Fruit fly (Drosophila melanogaster) whole organism, prepupa: ENCODE results near the gene Tpt.
A peak's percentile ranks its signal among the peaks of the same experiment; 100 is the strongest.

Source experiments
- Blimp-1 ChIP-seq: fragments of 200-800 bp; sonication (Bioruptor generic); optimal IDR thresholded peaks from 3 replicates; lab custom pipeline; 2017; ENCODE audit warnings: missing biosample characterization, missing genetic modification characterization, mild to moderate bottlenecking, moderate library complexity, missing genetic modification reagents
- CG10631 ChIP-seq: fragments of 200-800 bp; sonication (Bioruptor generic); optimal IDR thresholded peaks from 2 replicates; lab custom pipeline; 2016; ENCODE audit warnings: missing biosample characterization, missing genetic modification characterization
- CG10669 ChIP-seq: fragments of 200-800 bp; sonication (Bioruptor generic); optimal IDR thresholded peaks from 3 replicates; lab custom pipeline; 2018; ENCODE audit warnings: missing biosample characterization, mild to moderate bottlenecking, missing genetic modification characterization, moderate library complexity
- CG11294 ChIP-seq: fragments of 200-800 bp; sonication (Bioruptor generic); IDR thresholded peaks from 2 replicates; pipeline ENCODE4 v1.3.6; 2022; ENCODE audit warnings: missing biosample characterization, missing genetic modification characterization
- CG11762 ChIP-seq: fragments of 200-800 bp; sonication (Bioruptor generic); optimal IDR thresholded peaks from 3 replicates; lab custom pipeline; 2016; ENCODE audit warnings: missing biosample characterization, missing genetic modification characterization; ENCODE audit not compliant: insufficient read depth
- CG11902 ChIP-seq: fragments of 200-800 bp; sonication (Bioruptor generic); optimal IDR thresholded peaks from 3 replicates; lab custom pipeline; 2016; ENCODE audit warnings: missing biosample characterization, missing genetic modification characterization
- CG15336 ChIP-seq: fragments of 200-800 bp; sonication (Bioruptor generic); IDR thresholded peaks from 2 replicates; pipeline ENCODE4 v1.3.6; 2022; ENCODE audit warnings: missing biosample characterization, missing genetic modification characterization
- CG1621 ChIP-seq: fragments of 200-800 bp; sonication (Bioruptor generic); optimal IDR thresholded peaks from 3 replicates; lab custom pipeline; 2018; ENCODE audit warnings: missing biosample characterization, mild to moderate bottlenecking, missing genetic modification characterization
- CG32006 ChIP-seq: fragments of 200-800 bp; sonication (Bioruptor generic); optimal IDR thresholded peaks from 3 replicates; lab custom pipeline; 2017; ENCODE audit warnings: missing biosample characterization, mild to moderate bottlenecking, missing genetic modification characterization
- CG3919 ChIP-seq: fragments of 200-800 bp; sonication (Bioruptor generic); optimal IDR thresholded peaks from 3 replicates; lab custom pipeline; 2016; ENCODE audit warnings: missing biosample characterization, missing genetic modification characterization
- CG4318 ChIP-seq: fragments of 200-800 bp; sonication (Bioruptor generic); optimal IDR thresholded peaks from 3 replicates; lab custom pipeline; 2017; ENCODE audit warnings: missing biosample characterization, mild to moderate bottlenecking, missing genetic modification characterization
- CG6163 ChIP-seq: fragments of 200-800 bp; sonication (Bioruptor generic); IDR thresholded peaks from 3 replicates; pipeline ENCODE4 v1.3.6; 2022; ENCODE audit warnings: missing biosample characterization, missing genetic modification characterization
- CG6276 ChIP-seq: fragments of 200-800 bp; sonication (Bioruptor generic); optimal IDR thresholded peaks from 2 replicates; lab custom pipeline; 2017; ENCODE audit warnings: missing biosample characterization, mild to moderate bottlenecking, missing genetic modification characterization
- CG6808 ChIP-seq: fragments of 200-800 bp; sonication (Bioruptor generic); optimal IDR thresholded peaks from 3 replicates; lab custom pipeline; 2017; ENCODE audit warnings: missing biosample characterization, missing genetic modification characterization, mild to moderate bottlenecking, moderate library complexity, missing genetic modification reagents
- CG6854 ChIP-seq: fragments of 200-800 bp; sonication (Bioruptor generic); optimal IDR thresholded peaks from 2 replicates; lab custom pipeline; 2017; ENCODE audit warnings: missing biosample characterization, mild to moderate bottlenecking, missing genetic modification characterization
- CG7368 ChIP-seq: fragments of 200-800 bp; sonication (Bioruptor generic); optimal IDR thresholded peaks from 3 replicates; lab custom pipeline; 2016; ENCODE audit warnings: missing biosample characterization, missing genetic modification characterization
- CG8119 ChIP-seq: fragments of 200-800 bp; sonication (Bioruptor generic); IDR thresholded peaks from 3 replicates; pipeline ENCODE4 v1.3.6; 2022; ENCODE audit warnings: missing biosample characterization, missing genetic modification characterization
- CG8319 ChIP-seq: fragments of 200-800 bp; sonication (Bioruptor generic); optimal IDR thresholded peaks from 3 replicates; lab custom pipeline; 2016; ENCODE audit warnings: missing biosample characterization, missing genetic modification characterization
- CG8632 ChIP-seq: fragments of 200-800 bp; sonication (Bioruptor generic); optimal IDR thresholded peaks from 3 replicates; lab custom pipeline; 2016; ENCODE audit warnings: missing biosample characterization, missing genetic modification characterization
- CG9139 ChIP-seq: fragments of 200-800 bp; sonication (Bioruptor generic); optimal IDR thresholded peaks from 3 replicates; lab custom pipeline; 2017; ENCODE audit warnings: missing biosample characterization, mild to moderate bottlenecking, missing genetic modification characterization
- Eip75B ChIP-seq: fragments of 200-800 bp; sonication (Bioruptor generic); optimal IDR thresholded peaks from 3 replicates; lab custom pipeline; 2016; ENCODE audit warnings: missing biosample characterization, missing genetic modification characterization
- Eip78C ChIP-seq: fragments of 200-800 bp; sonication (Bioruptor generic); peaks from one replicate; lab custom pipeline; 2016; ENCODE audit warnings: missing biosample characterization, missing genetic modification characterization
- Ets21C ChIP-seq: fragments of 200-800 bp; sonication (Bioruptor generic); optimal IDR thresholded peaks from 3 replicates; lab custom pipeline; 2016; ENCODE audit warnings: missing biosample characterization, missing genetic modification characterization
- Ets96B ChIP-seq: fragments of 200-800 bp; optimal IDR thresholded peaks from 2 replicates; lab custom pipeline; 2019; ENCODE audit warnings: missing biosample characterization, mild to moderate bottlenecking, missing genetic modification characterization, moderate library complexity
- Gug ChIP-seq: fragments of 200-800 bp; sonication (Bioruptor generic); IDR thresholded peaks from 2 replicates; pipeline ENCODE4 v1.3.6; 2022; ENCODE audit warnings: missing biosample characterization, missing genetic modification characterization
- Hr38 ChIP-seq: sonication (Bioruptor generic); optimal IDR thresholded peaks from 2 replicates; lab custom pipeline; 2016; ENCODE audit warnings: missing biosample characterization, missing genetic modification characterization
- Hr39 ChIP-seq: fragments of 200-800 bp; sonication (Bioruptor generic); optimal IDR thresholded peaks from 2 replicates; lab custom pipeline; 2016; ENCODE audit warnings: missing biosample characterization, missing genetic modification characterization
- Hr4 ChIP-seq: fragments of 200-800 bp; sonication (Bioruptor generic); optimal IDR thresholded peaks from 3 replicates; lab custom pipeline; 2016; ENCODE audit warnings: missing biosample characterization, missing genetic modification characterization
- Met ChIP-seq: fragments of 200-800 bp; sonication (Bioruptor generic); optimal IDR thresholded peaks from 3 replicates; lab custom pipeline; 2016; ENCODE audit warnings: missing biosample characterization, missing genetic modification characterization
- OdsH ChIP-seq: fragments of 200-800 bp; sonication (Bioruptor generic); optimal IDR thresholded peaks from 3 replicates; lab custom pipeline; 2016; ENCODE audit warnings: missing biosample characterization, missing genetic modification characterization
- Smox ChIP-seq: fragments of 200-800 bp; sonication (Bioruptor generic); optimal IDR thresholded peaks from 3 replicates; lab custom pipeline; 2016; ENCODE audit warnings: missing biosample characterization, missing genetic modification characterization
- Sox102F ChIP-seq: fragments of 200-800 bp; sonication (Bioruptor generic); optimal IDR thresholded peaks from 2 replicates; lab custom pipeline; 2016; ENCODE audit warnings: missing biosample characterization, mild to moderate bottlenecking, missing genetic modification characterization
- Sox14 ChIP-seq: fragments of 200-800 bp; sonication (Bioruptor generic); optimal IDR thresholded peaks from 3 replicates; lab custom pipeline; 2016; ENCODE audit warnings: missing biosample characterization, missing genetic modification characterization
- Sox15 ChIP-seq: fragments of 200-800 bp; sonication (Bioruptor generic); optimal IDR thresholded peaks from 3 replicates; lab custom pipeline; 2016; ENCODE audit warnings: missing biosample characterization, missing genetic modification characterization
- achi ChIP-seq: fragments of 200-800 bp; sonication (Bioruptor generic); optimal IDR thresholded peaks from 3 replicates; lab custom pipeline; 2016; ENCODE audit warnings: missing biosample characterization, missing genetic modification characterization
- acj6 ChIP-seq: fragments of 200-800 bp; sonication (Bioruptor generic); optimal IDR thresholded peaks from 3 replicates; lab custom pipeline; 2016; ENCODE audit warnings: missing biosample characterization, missing genetic modification characterization
- cyc ChIP-seq: fragments of 200-800 bp; sonication (Bioruptor generic); optimal IDR thresholded peaks from 3 replicates; lab custom pipeline; 2016; ENCODE audit warnings: missing biosample characterization, missing genetic modification characterization
- dac ChIP-seq: fragments of 200-800 bp; sonication (Bioruptor generic); optimal IDR thresholded peaks from 2 replicates; lab custom pipeline; 2017; ENCODE audit warnings: missing biosample characterization, mild to moderate bottlenecking, missing genetic modification characterization
- dsx ChIP-seq: fragments of 200-800 bp; optimal IDR thresholded peaks from 3 replicates; lab custom pipeline; 2019; ENCODE audit warnings: missing biosample characterization, mild to moderate bottlenecking, missing genetic modification characterization, moderate library complexity; ENCODE audit not compliant: poor library complexity, severe bottlenecking
- eg ChIP-seq: fragments of 200-800 bp; sonication (Bioruptor generic); IDR thresholded peaks from 3 replicates; pipeline ENCODE4 v1.3.6; 2022; ENCODE audit warnings: missing biosample characterization, missing genetic modification characterization
- esn ChIP-seq: fragments of 200-800 bp; sonication (Bioruptor generic); optimal IDR thresholded peaks from 2 replicates; lab custom pipeline; 2016; ENCODE audit warnings: missing biosample characterization, mild to moderate bottlenecking, missing genetic modification characterization, moderate library complexity
- fd59A ChIP-seq: fragments of 200-800 bp; sonication (Bioruptor generic); optimal IDR thresholded peaks from 2 replicates; lab custom pipeline; 2017; ENCODE audit warnings: missing biosample characterization, mild to moderate bottlenecking, missing genetic modification characterization, missing genetic modification reagents
- fd85E ChIP-seq: fragments of 200-800 bp; sonication (Bioruptor generic); optimal IDR thresholded peaks from 3 replicates; lab custom pipeline; 2016; ENCODE audit warnings: missing biosample characterization, missing genetic modification characterization
- lz ChIP-seq: fragments of 200-800 bp; sonication (Bioruptor generic); optimal IDR thresholded peaks from 3 replicates; lab custom pipeline; 2016; ENCODE audit warnings: missing biosample characterization, missing genetic modification characterization
- pdm3 ChIP-seq: fragments of 200-800 bp; sonication (Bioruptor generic); optimal IDR thresholded peaks from 3 replicates; lab custom pipeline; 2016; ENCODE audit warnings: missing biosample characterization, missing genetic modification characterization
- salr ChIP-seq, 2 experiments: fragments of 200-800 bp; sonication (Bioruptor generic); optimal IDR thresholded peaks; 3 replicates each; lab custom pipeline; 2016 to 2018; ENCODE audit warnings: missing biosample characterization in 2 of 2, missing genetic modification characterization in 2 of 2, mild to moderate bottlenecking in 1 of 2
- spab ChIP-seq: fragments of 200-800 bp; sonication (Bioruptor generic); optimal IDR thresholded peaks from 2 replicates; lab custom pipeline; 2017; ENCODE audit warnings: missing biosample characterization, mild to moderate bottlenecking, missing genetic modification characterization, missing genetic modification reagents
- ss ChIP-seq, 2 experiments: fragments of 200-800 bp; sonication (Bioruptor generic); optimal IDR thresholded peaks; 2 replicates in 1 of 2; 3 replicates in 1 of 2; lab custom pipeline; 2017 to 2018; ENCODE audit warnings: mild to moderate bottlenecking in 2 of 2, missing biosample characterization in 2 of 2, missing genetic modification characterization in 2 of 2, moderate library complexity in 1 of 2
- svp ChIP-seq: fragments of 200-800 bp; sonication (Bioruptor generic); peaks from one replicate; lab custom pipeline; 2016; ENCODE audit warnings: missing biosample characterization, missing genetic modification characterization
- topi ChIP-seq: fragments of 200-800 bp; sonication (Bioruptor generic); optimal IDR thresholded peaks from 3 replicates; lab custom pipeline; 2016; ENCODE audit warnings: missing biosample characterization, missing genetic modification characterization
- vri ChIP-seq: fragments of 200-800 bp; sonication (Bioruptor generic); optimal IDR thresholded peaks from 3 replicates; lab custom pipeline; 2016; ENCODE audit warnings: missing biosample characterization, mild to moderate bottlenecking, missing genetic modification characterization

Gene Tpt

DNA sequence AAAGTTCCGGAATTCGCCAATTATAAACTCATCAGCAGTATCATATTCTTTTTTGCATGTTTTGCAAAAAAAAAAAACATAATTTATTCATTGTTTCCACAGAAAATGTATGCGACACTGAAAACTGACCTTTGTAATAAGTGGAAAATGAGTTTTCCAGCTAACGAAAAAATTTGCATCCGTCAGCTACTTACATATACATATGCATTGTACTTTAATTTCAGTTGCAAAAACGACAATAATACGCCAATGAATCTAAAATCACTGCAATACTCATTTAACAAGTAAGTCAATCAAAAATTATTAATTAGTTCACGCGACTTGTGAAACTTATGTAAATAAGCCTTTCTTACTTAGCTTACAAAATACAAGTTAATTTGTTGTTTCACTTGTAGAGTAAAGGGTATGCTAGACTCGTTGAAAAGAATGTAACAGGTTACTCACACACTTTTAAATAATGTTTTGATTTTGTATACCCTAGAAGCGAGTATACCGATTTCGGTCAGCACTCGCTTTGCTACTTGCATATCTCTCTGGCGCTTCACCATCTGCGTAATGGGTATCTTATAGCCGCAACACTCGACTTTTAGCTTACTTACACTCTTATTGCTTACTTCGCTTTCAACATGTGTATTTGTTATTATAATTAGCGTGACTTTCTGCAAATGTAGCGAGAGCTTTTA, 6.2 kb downstream of the Tpt start:
- TF ChIP-seq achi (GFP tag; lab: Kevin White, UChicago) (no peak), Ets21C (no peak), Eip78C (GFP tag; lab: Kevin White, UChicago) (no peak), CG32006 (GFP tag; lab: Kevin White, UChicago) (no peak), Ets96B (tag; lab: Kevin White, UChicago) (no peak), Hr4 (GFP tag; lab: Kevin White, UChicago) (no peak), Hr39 (peak; percentile 90), ss (GFP tag; optimal IDR thresholded peaks at IDR 0.05; lab: Kevin White, UChicago) (no peak), CG9139 (GFP tag; lab: Kevin White, UChicago) (peak; percentile 20), CG7368 (GFP tag; lab: Kevin White, UChicago) (no peak), eg (GFP tag; lab: Robert Waterston, UW) (peak; percentile 88), CG10669 (GFP tag; lab: Kevin White, UChicago) (no peak), CG6854 (GFP tag; lab: Kevin White, UChicago) (peak; percentile 60), CG11294 (peak; percentile 65), dsx (GFP tag; lab: Kevin White, UChicago) (no peak), topi (GFP tag; lab: Kevin White, UChicago) (no peak), dac (GFP tag; lab: Kevin White, UChicago) (no peak), CG3919 (GFP tag; lab: Kevin White, UChicago) (no peak), lz (GFP tag; lab: Kevin White, UChicago) (no peak), Eip75B (GFP tag; lab: Kevin White, UChicago) (no peak), Smox (no peak), spab (GFP tag; lab: Kevin White, UChicago) (no peak), cyc (GFP tag; lab: Kevin White, UChicago) (no peak), fd59A (GFP tag; lab: Kevin White, UChicago) (peak; percentile 49), CG15336 (peak; percentile 83), Sox14 (GFP tag; lab: Kevin White, UChicago) (no peak), pdm3 (GFP tag; lab: Kevin White, UChicago) (no peak), CG6276 (GFP tag; lab: Kevin White, UChicago) (no peak), Blimp-1 (GFP tag; lab: Kevin White, UChicago) (peak; percentile 68), CG11902 (GFP tag; lab: Kevin White, UChicago) (peak; percentile 82), CG6808 (no peak), Hr38 (GFP tag; lab: Kevin White, UChicago) (no peak), CG8319 (GFP tag; lab: Kevin White, UChicago) (peak; percentile 74), CG6163 (GFP tag; lab: Robert Waterston, UW) (peak; percentile 84), fd85E (GFP tag; lab: Kevin White, UChicago) (no peak), Gug (GFP tag; lab: Robert Waterston, UW) (peak; percentile 60; the same call in 1 of the 2 replicates), esn (peak; percentile 84), svp (no peak), CG1621 (tag; lab: Kevin White, UChicago) (peak; percentile 66), acj6 (GFP tag; lab: Kevin White, UChicago) (no peak), OdsH (GFP tag; lab: Kevin White, UChicago) (no peak), CG8632 (GFP tag; lab: Kevin White, UChicago) (no peak), Sox102F (GFP tag; lab: Kevin White, UChicago) (peak; percentile 85), CG4318 (GFP tag; lab: Kevin White, UChicago) (no peak), Met (GFP tag; lab: Kevin White, UChicago) (no peak), Sox15 (peak; percentile 70), CG8119 (GFP tag; lab: Robert Waterston, UW) (peak; percentile 74; the same call in 2 of the 3 replicates), CG10631 (GFP tag; lab: Kevin White, UChicago) (no peak), salr (GFP tag; optimal IDR thresholded peaks at IDR 0.05; lab: Kevin White, UChicago) (peak in 1 of 2 experiments; percentile 72), vri (GFP tag; lab: Kevin White, UChicago) (no peak), CG11762 (GFP tag; lab: Kevin White, UChicago) (peak; percentile 71)
